Fruit fly (Drosophila melanogaster) whole organism, embryonic: ENCODE measurements around the gene CG33258.

Source experiments
- ATbp ChIP-seq: fragments of 200-800 bp; sonication (Bioruptor generic); optimal IDR thresholded peaks from 2 replicates; lab custom pipeline; 2017; ENCODE audit warnings: missing biosample characterization, mild to moderate bottlenecking, missing genetic modification characterization, missing genetic modification reagents
- Atf-2 ChIP-seq: fragments of 200-800 bp; sonication (Bioruptor generic); optimal IDR thresholded peaks from 2 replicates; lab custom pipeline; 2016; ENCODE audit warnings: missing biosample characterization, missing genetic modification characterization
- BEAF-32 ChIP-seq: fragments of 200-800 bp; sonication (Bioruptor generic); optimal IDR thresholded peaks from 3 replicates; lab custom pipeline; 2017; ENCODE audit warnings: missing biosample characterization, missing genetic modification characterization, mild to moderate bottlenecking, moderate library complexity, missing genetic modification reagents
- CG10462 ChIP-seq: fragments of 200-800 bp; sonication (Bioruptor generic); optimal IDR thresholded peaks from 2 replicates; lab custom pipeline; 2016; ENCODE audit warnings: missing biosample characterization, missing genetic modification characterization
- CG12071 ChIP-seq: fragments of 200-800 bp; sonication (Bioruptor generic); optimal IDR thresholded peaks from 3 replicates; lab custom pipeline; 2018; ENCODE audit warnings: missing biosample characterization, mild to moderate bottlenecking, missing genetic modification characterization
- CG12391 ChIP-seq: fragments of 200-800 bp; sonication (Bioruptor generic); optimal IDR thresholded peaks from 3 replicates; lab custom pipeline; 2018; ENCODE audit warnings: missing biosample characterization, mild to moderate bottlenecking, missing genetic modification characterization, moderate library complexity
- CG13424 ChIP-seq: fragments of 200-800 bp; sonication (Bioruptor generic); optimal IDR thresholded peaks from 2 replicates; lab custom pipeline; 2019; ENCODE audit warnings: missing biosample characterization, mild to moderate bottlenecking, missing genetic modification characterization, moderate library complexity
- CG14441 ChIP-seq: fragments of 200-800 bp; sonication (Bioruptor generic); IDR thresholded peaks from 2 replicates; pipeline ENCODE4 v1.3.6; 2022; ENCODE audit warnings: missing biosample characterization, missing genetic modification characterization
- CG15601 ChIP-seq: fragments of 200-800 bp; sonication (Bioruptor generic); optimal IDR thresholded peaks from 3 replicates; lab custom pipeline; 2019; ENCODE audit warnings: missing biosample characterization, mild to moderate bottlenecking, missing genetic modification characterization, moderate library complexity
- CG16863 ChIP-seq: fragments of 200-800 bp; sonication (Bioruptor generic); optimal IDR thresholded peaks from 3 replicates; lab custom pipeline; 2016; ENCODE audit warnings: missing biosample characterization, missing genetic modification characterization
- CG18599 ChIP-seq: fragments of 200-800 bp; sonication (Bioruptor generic); optimal IDR thresholded peaks from 3 replicates; lab custom pipeline; 2017; ENCODE audit warnings: missing biosample characterization, missing genetic modification characterization, mild to moderate bottlenecking, moderate library complexity, missing genetic modification reagents
- CG2712 ChIP-seq: fragments of 200-800 bp; optimal IDR thresholded peaks from 3 replicates; lab custom pipeline; 2019; ENCODE audit warnings: missing biosample characterization, mild to moderate bottlenecking, missing genetic modification characterization, moderate library complexity
- CG6175 ChIP-seq: fragments of 200-800 bp; sonication (Bioruptor generic); IDR thresholded peaks from 3 replicates; pipeline ENCODE4 v1.3.6; 2022; ENCODE audit warnings: missing biosample characterization, missing genetic modification characterization
- CG6272 ChIP-seq: fragments of 200-800 bp; sonication (Bioruptor generic); IDR thresholded peaks from 2 replicates; pipeline ENCODE4 v1.3.6; 2022; ENCODE audit warnings: missing biosample characterization, missing genetic modification characterization
- CG6854 ChIP-seq: fragments of 200-800 bp; sonication (Bioruptor generic); optimal IDR thresholded peaks from 3 replicates; lab custom pipeline; 2017; ENCODE audit warnings: missing biosample characterization, mild to moderate bottlenecking, missing genetic modification characterization
- CG8281 ChIP-seq: fragments of 200-800 bp; sonication (Bioruptor generic); optimal IDR thresholded peaks from 2 replicates; lab custom pipeline; 2018; ENCODE audit warnings: missing biosample characterization, mild to moderate bottlenecking, missing genetic modification characterization, moderate library complexity
- CrebB ChIP-seq: fragments of 200-800 bp; sonication (Bioruptor generic); optimal IDR thresholded peaks from 3 replicates; lab custom pipeline; 2018; ENCODE audit warnings: missing biosample characterization, mild to moderate bottlenecking, missing genetic modification characterization
- D ChIP-seq, 2 experiments: fragments of 200-800 bp in 1 of 2; fragments of >200 bp in 1 of 2; sonication (Bioruptor generic) in 1 of 2; optimal IDR thresholded peaks; 2 replicates in 1 of 2; 3 replicates in 1 of 2; lab custom pipeline; 2017; ENCODE audit warnings: mild to moderate bottlenecking in 1 of 2, missing biosample characterization in 1 of 2, missing genetic modification characterization in 1 of 2, missing genetic modification reagents in 1 of 2
- Dip2 ChIP-seq: fragments of 200-800 bp; sonication (Bioruptor generic); IDR thresholded peaks from 2 replicates; pipeline ENCODE4 v1.3.6; 2022; ENCODE audit warnings: missing biosample characterization, missing genetic modification characterization
- Dref ChIP-seq: fragments of 200-800 bp; sonication (Bioruptor generic); IDR thresholded peaks from 2 replicates; pipeline ENCODE4 v1.3.6; 2022; ENCODE audit warnings: missing biosample characterization, missing genetic modification characterization
- Gsc ChIP-seq: fragments of 200-800 bp; sonication (Bioruptor generic); IDR thresholded peaks from 2 replicates; pipeline ENCODE4 v1.3.6; 2022; ENCODE audit warnings: missing biosample characterization, missing genetic modification characterization
- HLH3B ChIP-seq: fragments of 200-800 bp; sonication (Bioruptor generic); IDR thresholded peaks from 2 replicates; pipeline ENCODE4 v1.3.6; 2022; ENCODE audit warnings: missing biosample characterization, missing genetic modification characterization
- HLH4C ChIP-seq: fragments of 200-800 bp; sonication (Bioruptor generic); IDR thresholded peaks from 3 replicates; pipeline ENCODE4 v1.3.6; 2022; ENCODE audit warnings: missing biosample characterization, missing genetic modification characterization; ENCODE audit not compliant: partially characterized antibody
- Jarid2 ChIP-seq: fragments of 200-800 bp; sonication (Bioruptor generic); optimal IDR thresholded peaks from 3 replicates; lab custom pipeline; 2017; ENCODE audit warnings: mild to moderate bottlenecking, missing biosample characterization, missing genetic modification reagents, missing genetic modification characterization
- Mrtf ChIP-seq: fragments of 200-800 bp; sonication (Bioruptor generic); IDR thresholded peaks from 3 replicates; pipeline ENCODE4 v1.3.6; 2022; ENCODE audit warnings: missing biosample characterization, missing genetic modification characterization
- Rfx ChIP-seq: fragments of 200-800 bp; sonication (Bioruptor generic); IDR thresholded peaks from 2 replicates; pipeline ENCODE4 v1.3.6; 2022; ENCODE audit warnings: missing biosample characterization, missing genetic modification characterization
- Sry-β ChIP-seq: fragments of 200-800 bp; sonication (Bioruptor generic); optimal IDR thresholded peaks from 2 replicates; lab custom pipeline; 2018; ENCODE audit warnings: missing biosample characterization, mild to moderate bottlenecking, missing genetic modification characterization, moderate library complexity
- Sry-δ ChIP-seq: fragments of 200-800 bp; sonication (Bioruptor generic); optimal IDR thresholded peaks from 2 replicates; lab custom pipeline; 2016; ENCODE audit warnings: missing biosample characterization, missing genetic modification characterization
- Stat92E ChIP-seq, 3 experiments: fragments of >200 bp in 2 of 3; fragments of 200-800 bp in 1 of 3; sonication (Bioruptor generic) in 1 of 3; optimal IDR thresholded peaks; 2 replicates each; lab custom pipeline; 2017 to 2019; ENCODE audit warnings: missing biosample characterization in 3 of 3, missing genetic modification characterization in 3 of 3, mild to moderate bottlenecking in 1 of 3, moderate library complexity in 1 of 3
- Vsx1 ChIP-seq: fragments of 200-800 bp; sonication (Bioruptor generic); optimal IDR thresholded peaks from 2 replicates; lab custom pipeline; 2017; ENCODE audit warnings: missing biosample characterization, mild to moderate bottlenecking, missing genetic modification characterization, missing genetic modification reagents
- YL-1 ChIP-seq: fragments of 200-800 bp; sonication (Bioruptor generic); optimal IDR thresholded peaks from 3 replicates; lab custom pipeline; 2017; ENCODE audit warnings: missing biosample characterization, mild to moderate bottlenecking, missing genetic modification characterization
- az2 ChIP-seq: fragments of 200-800 bp; sonication (Bioruptor generic); optimal IDR thresholded peaks from 3 replicates; lab custom pipeline; 2016; ENCODE audit warnings: missing biosample characterization, missing genetic modification characterization
- bab2 ChIP-seq: fragments of 200-800 bp; sonication (Bioruptor generic); optimal IDR thresholded peaks from 2 replicates; lab custom pipeline; 2016; ENCODE audit warnings: missing biosample characterization, missing genetic modification characterization
- bsh ChIP-seq, 2 experiments: fragments of 200-800 bp; sonication (Bioruptor generic); optimal IDR thresholded peaks; 2 replicates each; lab custom pipeline; 2017 to 2018; ENCODE audit warnings: mild to moderate bottlenecking in 2 of 2, missing biosample characterization in 2 of 2, missing genetic modification characterization in 2 of 2, moderate library complexity in 1 of 2
- cas ChIP-seq: fragments of 200-800 bp; sonication (Bioruptor generic); IDR thresholded peaks from 2 replicates; pipeline ENCODE4 v1.3.6; 2022; ENCODE audit warnings: missing biosample characterization, missing genetic modification characterization
- dmrt11E ChIP-seq: fragments of 200-800 bp; sonication (Bioruptor generic); optimal IDR thresholded peaks from 3 replicates; lab custom pipeline; 2018; ENCODE audit warnings: missing biosample characterization, mild to moderate bottlenecking, missing genetic modification characterization, moderate library complexity
- fu2 ChIP-seq: fragments of 200-800 bp; sonication (Bioruptor generic); optimal IDR thresholded peaks from 2 replicates; lab custom pipeline; 2016; ENCODE audit warnings: missing biosample characterization, missing genetic modification characterization
- gt ChIP-seq: fragments of 200-800 bp; sonication (Bioruptor generic); IDR thresholded peaks from 2 replicates; pipeline ENCODE4 v1.3.6; 2022; ENCODE audit warnings: missing biosample characterization, missing genetic modification characterization
- kni ChIP-seq: fragments of 200-800 bp; sonication (Bioruptor generic); optimal IDR thresholded peaks from 3 replicates; lab custom pipeline; 2017; ENCODE audit warnings: mild to moderate bottlenecking, missing biosample characterization, missing genetic modification reagents, missing genetic modification characterization
- lilli ChIP-seq: fragments of 200-800 bp; sonication (Bioruptor generic); optimal IDR thresholded peaks from 3 replicates; lab custom pipeline; 2016; ENCODE audit warnings: missing biosample characterization, missing genetic modification characterization
- pros ChIP-seq: fragments of 200-800 bp; sonication (Bioruptor generic); optimal IDR thresholded peaks from 3 replicates; lab custom pipeline; 2019; ENCODE audit warnings: missing biosample characterization, mild to moderate bottlenecking, missing genetic modification characterization, moderate library complexity
- ranshi ChIP-seq: fragments of 200-800 bp; sonication (Bioruptor generic); IDR thresholded peaks from 2 replicates; pipeline ENCODE4 v1.3.6; 2022; ENCODE audit warnings: missing biosample characterization, missing genetic modification characterization
- rib ChIP-seq: fragments of 200-800 bp; sonication (Bioruptor generic); IDR thresholded peaks from 2 replicates; pipeline ENCODE4 v1.3.6; 2022; ENCODE audit warnings: missing biosample characterization, missing genetic modification characterization
- salm ChIP-seq: fragments of 200-800 bp; sonication (Bioruptor generic); optimal IDR thresholded peaks from 2 replicates; lab custom pipeline; 2018; ENCODE audit warnings: missing biosample characterization, mild to moderate bottlenecking, missing genetic modification characterization
- sc ChIP-seq, 3 experiments: fragments of >200 bp in 2 of 3; fragments of 200-800 bp in 1 of 3; sonication (Bioruptor generic) in 1 of 3; optimal IDR thresholded peaks; 2 replicates in 2 of 3; 3 replicates in 1 of 3; lab custom pipeline; 2017; ENCODE audit warnings: mild to moderate bottlenecking in 1 of 3, missing biosample characterization in 1 of 3, missing genetic modification characterization in 1 of 3, missing genetic modification reagents in 1 of 3
- sisA ChIP-seq: fragments of 200-800 bp; sonication (Bioruptor generic); IDR thresholded peaks from 2 replicates; pipeline ENCODE4 v1.3.6; 2022; ENCODE audit warnings: missing biosample characterization, missing genetic modification characterization
- unc-4 ChIP-seq: fragments of 200-800 bp; sonication (Bioruptor generic); IDR thresholded peaks from 2 replicates; pipeline ENCODE4 v1.3.6; 2022; ENCODE audit warnings: missing biosample characterization, missing genetic modification characterization; ENCODE audit not compliant: partially characterized antibody
- zf30C ChIP-seq: fragments of 200-800 bp; sonication (Bioruptor generic); optimal IDR thresholded peaks from 3 replicates; lab custom pipeline; 2018; ENCODE audit warnings: missing biosample characterization, mild to moderate bottlenecking, missing genetic modification characterization

CG33258 gene

DNA sequence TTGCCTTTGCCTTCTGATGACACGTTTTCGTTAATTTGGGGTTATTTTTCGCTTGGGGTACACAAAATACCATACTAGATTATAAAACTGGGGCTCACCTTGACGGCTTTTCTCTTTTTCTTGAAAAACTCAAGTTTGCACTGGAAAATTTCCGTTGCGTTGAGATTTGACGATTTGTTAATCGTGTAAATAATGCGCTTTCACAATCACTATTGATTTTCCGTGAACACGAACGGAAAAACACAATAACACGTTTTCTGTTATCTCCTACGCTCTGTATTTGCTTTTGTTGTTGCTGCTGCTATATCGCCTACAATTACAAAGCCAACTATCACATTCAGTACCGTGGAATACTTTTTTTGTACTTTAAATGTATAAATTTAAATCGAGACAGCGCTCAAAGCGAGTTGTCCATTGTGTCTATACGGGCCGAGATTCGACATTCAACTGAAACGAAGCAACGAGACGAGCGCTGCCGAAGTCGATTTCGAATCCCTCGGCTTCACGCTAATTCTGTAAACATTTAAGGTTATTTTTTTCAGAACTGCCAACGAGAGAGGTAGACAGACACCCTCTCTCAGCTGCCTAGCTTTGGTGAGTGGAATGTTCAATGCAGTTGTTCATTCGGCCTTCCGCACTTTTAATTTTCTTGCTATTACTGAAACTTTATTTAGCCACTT is 35.8 kb upstream of the CG33258 start (continued):
- TF ChIP-seq gt (GFP tag; lab: Robert Waterston, UW) (no peak), Gsc (GFP tag; lab: Robert Waterston, UW) (no peak), CG16863 (GFP tag; lab: Kevin White, UChicago) (no peak), rib (GFP tag; lab: Robert Waterston, UW) (peak; percentile 66), HLH4C (GFP tag; lab: Robert Waterston, UW) (no peak), fu2 (GFP tag; lab: Kevin White, UChicago) (no peak), bsh (GFP tag; optimal IDR thresholded peaks at IDR 0.05; lab: Kevin White, UChicago) (peak in 1 of 2 experiments; percentile 9), CG12071 (GFP tag; lab: Kevin White, UChicago) (peak; percentile 14), Dref (GFP tag; lab: Robert Waterston, UW) (no peak), Rfx (GFP tag; lab: Robert Waterston, UW) (peak; percentile 63), unc-4 (GFP tag; lab: Robert Waterston, UW) (no peak), YL-1 (GFP tag; lab: Kevin White, UChicago) (no peak), ATbp (no peak), CG15601 (tag; lab: Kevin White, UChicago) (peak; percentile 28), CG18599 (GFP tag; lab: Kevin White, UChicago) (peak; percentile 37), CG10462 (GFP tag; lab: Kevin White, UChicago) (no peak), az2 (GFP tag; lab: Kevin White, UChicago) (no peak), Dip2 (GFP tag; lab: Robert Waterston, UW) (no peak), CG6272 (GFP tag; lab: Robert Waterston, UW) (no peak), CG6854 (GFP tag; lab: Kevin White, UChicago) (peak; percentile 43), ranshi (GFP tag; lab: Robert Waterston, UW) (no peak; the same call in 1 of the 2 replicates), kni (GFP tag; lab: Kevin White, UChicago) (peak; percentile 81), cas (GFP tag; lab: Robert Waterston, UW) (0 out of 2 replicates have a peak, but pooled peaks have one; percentile 45), CG2712 (tag; lab: Kevin White, UChicago) (peak; percentile 8), CG14441 (GFP tag; lab: Robert Waterston, UW) (peak; percentile 36; the same call in 1 of the 2 replicates), CG13424 (tag; lab: Kevin White, UChicago) (no peak), Jarid2 (peak; percentile 89), Sry-δ (no peak), salm (no peak), BEAF-32 (GFP tag; lab: Kevin White, UChicago) (no peak), CrebB (tag; lab: Kevin White, UChicago) (peak; percentile 33), sisA (no peak), dmrt11E (no peak), CG12391 (peak; percentile 6), Mrtf (GFP tag; lab: Robert Waterston, UW) (no peak), lilli (GFP tag; lab: Kevin White, UChicago) (peak; percentile 25), CG6175 (no peak), zf30C (GFP tag; lab: Kevin White, UChicago) (peak; percentile 6), Sry-β (no peak), D (optimal IDR thresholded peaks at IDR 0.05; lab: Kevin White, UChicago) (no peak), D (GFP tag; optimal IDR thresholded peaks at IDR 0.05; lab: Kevin White, UChicago) (no peak), Vsx1 (no peak), Atf-2 (GFP tag; lab: Kevin White, UChicago) (no peak), pros (peak; percentile 26), bab2 (GFP tag; lab: Kevin White, UChicago) (no peak), Stat92E (GFP tag; optimal IDR thresholded peaks at IDR 0.05; lab: Kevin White, UChicago) (peak in 1 of 3 experiments; percentile 86), sc (optimal IDR thresholded peaks at IDR 0.05; lab: Kevin White, UChicago) (no peak), sc (GFP tag; optimal IDR thresholded peaks at IDR 0.05; lab: Kevin White, UChicago) (no peak), CG8281 (tag; lab: Kevin White, UChicago) (no peak), HLH3B (no peak)
